Fruit fly (Drosophila melanogaster): Measurements from ENCODE around the gene CG7394.
"Not testable (repeated sequence)": the region's sequence is repeated elsewhere in the genome, so short reads cannot be mapped to it uniquely, and the experiment has no call there.

CG7394 gene

DNA sequence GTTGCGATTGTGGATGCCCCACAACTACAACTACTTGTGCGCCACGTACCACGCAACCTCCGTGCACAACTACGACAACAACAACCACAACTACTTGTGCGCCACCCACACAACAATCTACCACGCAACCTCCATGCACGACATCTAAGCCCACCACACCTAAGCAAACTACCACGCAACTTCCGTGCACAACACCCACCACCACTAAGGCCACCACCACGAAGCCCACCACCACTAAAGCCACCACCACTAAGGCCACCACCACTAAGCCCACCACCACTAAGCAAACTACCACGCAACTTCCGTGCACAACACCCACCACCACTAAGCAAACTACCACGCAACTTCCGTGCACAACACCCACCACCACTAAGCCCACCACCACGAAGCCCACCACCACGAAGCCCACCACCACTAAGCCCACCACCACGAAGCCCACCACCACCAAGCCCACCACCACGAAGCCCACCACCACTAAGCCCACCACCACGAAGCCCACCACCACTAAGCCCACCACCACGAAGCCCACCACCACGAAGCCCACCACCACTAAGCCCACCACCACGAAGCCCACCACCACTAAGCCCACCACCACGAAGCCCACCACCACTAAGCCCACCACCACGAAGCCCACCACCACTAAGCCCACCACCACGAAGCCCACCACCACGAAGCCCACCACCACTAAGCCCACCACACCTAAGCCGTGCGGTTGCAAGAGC lies 49.3 kb upstream of the CG7394 start:
- TF ChIP-seq CG31441 (GFP tag; IDR thresholded peaks at IDR 0.05) (peak; percentile 34; the same call in 1 of the 2 replicates), lov (GFP tag; IDR thresholded peaks at IDR 0.05) (0 out of 3 replicates have a peak, but pooled peaks have one; percentile 18), Dbx (GFP tag; IDR thresholded peaks at IDR 0.05) (0 out of 3 replicates have a peak, but pooled peaks have one; percentile 10), HLHmδ (GFP tag; optimal IDR thresholded peaks at IDR 0.05) (peak; percentile 68), CG7987 (GFP tag; optimal IDR thresholded peaks at IDR 0.05) (peak; percentile 3), CG6854 (GFP tag; optimal IDR thresholded peaks at IDR 0.05) (peak; percentile 49), chm (GFP tag; IDR thresholded peaks at IDR 0.05) (peak; percentile 68; the same call in 1 of the 2 replicates), MTF-1 (GFP tag; optimal IDR thresholded peaks at IDR 0.05; ENCODE audit: borderline replicate concordance) (peak; percentile 35), CG4360 (GFP tag; IDR thresholded peaks at IDR 0.05) (0 out of 2 replicates have a peak, but pooled peaks have one; percentile 26), tap (tag; optimal IDR thresholded peaks at IDR 0.05) (peak; percentile 6), Hr51 (GFP tag; optimal IDR thresholded peaks at IDR 0.05) (peak in 1 of 2 experiments; percentile 2), CG8290 (tag; optimal IDR thresholded peaks at IDR 0.05) (peak in 1 of 2 experiments; percentile 85), CG11723 (GFP tag; optimal IDR thresholded peaks at IDR 0.05) (peak; percentile 8), CG10267 (tag; optimal IDR thresholded peaks at IDR 0.05) (peak; percentile 19), gce (GFP tag; IDR thresholded peaks at IDR 0.05) (peak; percentile 52; the same call in 2 of the 3 replicates), seq (GFP tag; IDR thresholded peaks at IDR 0.05) (peak; percentile 80; the same call in 1 of the 2 replicates), Awh (GFP tag; IDR thresholded peaks at IDR 0.05) (0 out of 2 replicates have a peak, but pooled peaks have one; percentile 40), dmrt99B (tag; optimal IDR thresholded peaks at IDR 0.05) (peak; percentile 13), ci (GFP tag; IDR thresholded peaks at IDR 0.05) (peak; percentile 71), CG13296 (GFP tag; optimal IDR thresholded peaks at IDR 0.05) (peak; percentile 3), CG34376 (GFP tag; optimal IDR thresholded peaks at IDR 0.05) (peak; percentile 34), z (GFP tag; IDR thresholded peaks at IDR 0.05) (0 out of 3 replicates have a peak, but pooled peaks have one; percentile 43), Sry-β (GFP tag; optimal IDR thresholded peaks at IDR 0.05) (peak; percentile 16), CG10979 (tag; optimal IDR thresholded peaks at IDR 0.05) (peak; percentile 37), CG1603 (tag; optimal IDR thresholded peaks at IDR 0.05) (peak; percentile 5), CG8924 (tag; optimal IDR thresholded peaks at IDR 0.05) (peak; percentile 17), kni (GFP tag; optimal IDR thresholded peaks at IDR 0.05) (peak; percentile 88), sr (GFP tag; IDR thresholded peaks at IDR 0.05) (0 out of 3 replicates have a peak, but pooled peaks have one; percentile 16), CG11456 (GFP tag; IDR thresholded peaks at IDR 0.05) (0 out of 3 replicates have a peak, but pooled peaks have one; percentile 7), CG11504 (tag; optimal IDR thresholded peaks at IDR 0.05) (peak; percentile 26), CG4328 (GFP tag; optimal IDR thresholded peaks at IDR 0.05) (peak; percentile 53), CG2199 (GFP tag; IDR thresholded peaks at IDR 0.05) (peak; percentile 59; the same call in 1 of the 3 replicates), ase (GFP tag; IDR thresholded peaks at IDR 0.05) (peak; percentile 41; the same call in 1 of the 3 replicates), Fer1 (GFP tag; optimal IDR thresholded peaks at IDR 0.05) (peak; percentile 6), vvl (GFP tag; IDR thresholded peaks at IDR 0.05) (0 out of 2 replicates have a peak, but pooled peaks have one; percentile 17), CG17361 (GFP tag; IDR thresholded peaks at IDR 0.05) (0 out of 3 replicates have a peak, but pooled peaks have one; percentile 17), Nf-YA (GFP tag; IDR thresholded peaks at IDR 0.05) (peak; percentile 16; the same call in 1 of the 2 replicates), stc (GFP tag; IDR thresholded peaks at IDR 0.05) (0 out of 2 replicates have a peak, but pooled peaks have one; percentile 20), CG5180 (GFP tag; optimal IDR thresholded peaks at IDR 0.05) (peak; percentile 69), wek (GFP tag; optimal IDR thresholded peaks at IDR 0.05) (peak; percentile 14), CG17328 (GFP tag; IDR thresholded peaks at IDR 0.05) (peak; percentile 22; the same call in 1 of the 2 replicates), CG2678 (tag; optimal IDR thresholded peaks at IDR 0.05) (peak; percentile 35), Nf-YC (tag; optimal IDR thresholded peaks at IDR 0.05) (peak; percentile 42), CG14710 (tag; optimal IDR thresholded peaks at IDR 0.05) (peak; percentile 46), Sox100B (GFP tag; optimal IDR thresholded peaks at IDR 0.05) (peak; percentile 29)
- not testable (repeated sequence) for TF ChIP-seq lov (optimal IDR thresholded peaks at IDR 0.05); CG8290 (GFP tag; optimal IDR thresholded peaks at IDR 0.05)

Data from whole organism, embryonic.